Worm (Caenorhabditis elegans) whole organism, L1 larva: ENCODE results near the gene W02H3.1.
A peak's percentile ranks its signal among the peaks of the same experiment; 100 is the strongest.

Source experiments
- C16A3.4 ChIP-seq: fragments of 150-350 bp; optimal IDR thresholded peaks from 2 replicates; lab custom pipeline; 2014; ENCODE audit warnings: missing biosample characterization, missing genetic modification characterization
- F16B12.6 ChIP-seq: fragments of 150-350 bp; optimal IDR thresholded peaks from 2 replicates; lab custom pipeline; 2014; ENCODE audit warnings: missing biosample characterization, missing genetic modification characterization
- aha-1 ChIP-seq: fragments of 150-350 bp; optimal IDR thresholded peaks from 2 replicates; lab custom pipeline; 2014; ENCODE audit warnings: missing biosample characterization, missing genetic modification characterization
- alr-1 ChIP-seq: fragments of 200-800 bp; sonication (Bioruptor generic); optimal IDR thresholded peaks from 2 replicates; lab custom pipeline; 2018; ENCODE audit warnings: borderline replicate concordance, mild to moderate bottlenecking, missing genetic modification characterization, missing compliant biosample characterization
- ceh-8 ChIP-seq: fragments of 200-800 bp; sonication (Bioruptor generic); optimal IDR thresholded peaks from 2 replicates; lab custom pipeline; 2018; ENCODE audit warnings: mild to moderate bottlenecking, missing genetic modification characterization, moderate library complexity, missing compliant biosample characterization
- ceh-82 ChIP-seq, 3 experiments: fragments of 150-350 bp in 1 of 3; sonication (generic microtip) in 2 of 3; optimal IDR thresholded peaks; 2 replicates each; lab custom pipeline; 2014 to 2017; ENCODE audit warnings: missing biosample characterization in 3 of 3, missing genetic modification characterization in 3 of 3
- ceh-90 ChIP-seq: sonication (generic microtip); optimal IDR thresholded peaks from 2 replicates; lab custom pipeline; 2016; ENCODE audit warnings: missing genetic modification characterization, missing compliant biosample characterization
- ces-1 ChIP-seq: fragments of 150-350 bp; optimal IDR thresholded peaks from 2 replicates; lab custom pipeline; 2014; ENCODE audit warnings: missing biosample characterization, missing genetic modification reagents, missing genetic modification characterization
- dpl-1 ChIP-seq, 3 experiments: fragments of 150-350 bp in 2 of 3; sonication (generic microtip) in 1 of 3; optimal IDR thresholded peaks; 2 replicates each; lab custom pipeline; 2014 to 2017; ENCODE audit warnings: missing biosample characterization in 3 of 3, missing genetic modification characterization in 3 of 3, missing genetic modification reagents in 3 of 3
- efl-1 ChIP-seq, 4 experiments: fragments of 150-350 bp; optimal IDR thresholded peaks in 3 of 4; peaks in 1 of 4; 1 replicate in 1 of 4; 2 replicates in 3 of 4; lab custom pipeline; 2014; ENCODE audit warnings: missing biosample characterization in 2 of 4, missing genetic modification characterization in 2 of 4, missing genetic modification reagents in 2 of 4
- egl-13 ChIP-seq: sonication (generic microtip); optimal IDR thresholded peaks from 2 replicates; lab custom pipeline; 2016; ENCODE audit warnings: missing genotype, missing genetic modification reagents, missing genetic modification characterization, missing compliant biosample characterization
- fkh-10 ChIP-seq: sonication (generic microtip); optimal IDR thresholded peaks from 2 replicates; lab custom pipeline; 2017; ENCODE audit warnings: missing biosample characterization, missing genetic modification reagents, missing genetic modification characterization
- fkh-4 ChIP-seq: sonication (generic microtip); optimal IDR thresholded peaks from 2 replicates; lab custom pipeline; 2016; ENCODE audit warnings: missing compliant biosample characterization, missing genetic modification characterization, borderline replicate concordance
- fkh-8 ChIP-seq: sonication (generic microtip); optimal IDR thresholded peaks from 2 replicates; lab custom pipeline; 2016; ENCODE audit warnings: mild to moderate bottlenecking, missing genetic modification characterization, missing compliant biosample characterization
- hlh-4 ChIP-seq: sonication (generic microtip); optimal IDR thresholded peaks from 2 replicates; lab custom pipeline; 2016; ENCODE audit warnings: mild to moderate bottlenecking, missing genetic modification characterization, missing compliant biosample characterization
- lin-14 ChIP-seq: fragments of 200-800 bp; sonication (Bioruptor generic); optimal IDR thresholded peaks from 2 replicates; lab custom pipeline; 2018; ENCODE audit warnings: mild to moderate bottlenecking, missing genetic modification characterization, moderate library complexity, missing compliant biosample characterization
- lin-15B ChIP-seq: fragments of 150-350 bp; sonication (generic microtip); optimal IDR thresholded peaks from 3 replicates; lab custom pipeline; 2014; ENCODE audit warnings: missing biosample characterization, missing genetic modification characterization
- lin-39 ChIP-seq: fragments of 150-350 bp; optimal IDR thresholded peaks from 2 replicates; lab custom pipeline; 2014; ENCODE audit warnings: missing biosample characterization, missing genetic modification reagents, missing genetic modification characterization
- lir-3 ChIP-seq: sonication (generic microtip); optimal IDR thresholded peaks from 2 replicates; lab custom pipeline; 2016; ENCODE audit warnings: mild to moderate bottlenecking, missing genetic modification characterization, moderate library complexity, missing compliant biosample characterization; ENCODE audit not compliant: poor library complexity
- lsy-2 ChIP-seq, 2 experiments: fragments of 150-350 bp; optimal IDR thresholded peaks; 2 replicates each; lab custom pipeline; 2014; ENCODE audit warnings: missing biosample characterization in 2 of 2, missing genetic modification characterization in 2 of 2
- mdl-1 ChIP-seq, 2 experiments: fragments of 150-350 bp; optimal IDR thresholded peaks; 2 replicates each; lab custom pipeline; 2014 to 2017; ENCODE audit warnings: missing biosample characterization in 2 of 2, missing genetic modification characterization in 2 of 2, inconsistent platforms in 1 of 2
- mef-2 ChIP-seq: fragments of 150-350 bp; optimal IDR thresholded peaks from 2 replicates; lab custom pipeline; 2014; ENCODE audit warnings: missing biosample characterization, missing genetic modification characterization
- nhr-47 ChIP-seq: sonication (generic microtip); optimal IDR thresholded peaks from 2 replicates; lab custom pipeline; 2016; ENCODE audit warnings: mild to moderate bottlenecking, missing genetic modification characterization, moderate library complexity, missing compliant biosample characterization
- pag-3 ChIP-seq: sonication (generic microtip); optimal IDR thresholded peaks from 2 replicates; lab custom pipeline; 2017; ENCODE audit warnings: missing genetic modification characterization, mild to moderate bottlenecking, missing compliant biosample characterization, antibody characterized with exemption, borderline replicate concordance; ENCODE audit not compliant: insufficient read depth
- pax-3 ChIP-seq: fragments of 200-800 bp; sonication (Bioruptor generic); optimal IDR thresholded peaks from 2 replicates; lab custom pipeline; 2018; ENCODE audit warnings: mild to moderate bottlenecking, missing genetic modification characterization, moderate library complexity, missing compliant biosample characterization
- pqm-1 ChIP-seq: sonication (generic microtip); optimal IDR thresholded peaks from 3 replicates; lab custom pipeline; 2017; ENCODE audit warnings: missing biosample characterization, missing genetic modification characterization
- rnt-1 ChIP-seq: sonication (generic microtip); optimal IDR thresholded peaks from 2 replicates; lab custom pipeline; 2016; ENCODE audit warnings: mild to moderate bottlenecking, missing genetic modification characterization, moderate library complexity, missing compliant biosample characterization
- skn-1 ChIP-seq: fragments of 150-350 bp; optimal IDR thresholded peaks from 2 replicates; lab custom pipeline; 2014; ENCODE audit warnings: missing biosample characterization, missing genetic modification characterization
- snu-23 ChIP-seq: sonication (generic microtip); optimal IDR thresholded peaks from 2 replicates; lab custom pipeline; 2016; ENCODE audit warnings: missing genetic modification characterization, missing compliant biosample characterization
- sptf-1 ChIP-seq: fragments of 150-350 bp; optimal IDR thresholded peaks from 2 replicates; lab custom pipeline; 2014; ENCODE audit warnings: missing biosample characterization, missing genetic modification characterization
- swsn-7 ChIP-seq: sonication (generic microtip); optimal IDR thresholded peaks from 2 replicates; lab custom pipeline; 2016; ENCODE audit warnings: missing genetic modification characterization, missing compliant biosample characterization
- tbx-2 ChIP-seq: sonication (generic microtip); optimal IDR thresholded peaks from 2 replicates; lab custom pipeline; 2016; ENCODE audit warnings: missing genetic modification characterization, missing compliant biosample characterization
- tlp-1 ChIP-seq: fragments of 150-350 bp; optimal IDR thresholded peaks from 2 replicates; lab custom pipeline; 2014; ENCODE audit warnings: missing biosample characterization, missing genetic modification characterization
- unc-62 ChIP-seq: fragments of 150-350 bp; optimal IDR thresholded peaks from 2 replicates; lab custom pipeline; 2014; ENCODE audit warnings: missing biosample characterization, missing genetic modification reagents, missing genetic modification characterization
- unc-86 ChIP-seq: sonication (generic microtip); optimal IDR thresholded peaks from 2 replicates; lab custom pipeline; 2016; ENCODE audit warnings: missing genetic modification characterization, missing compliant biosample characterization
- unc-98 ChIP-seq: fragments of 200-800 bp; sonication (Bioruptor generic); IDR thresholded peaks from 2 replicates; pipeline ENCODE4 v1.3.6; 2022; ENCODE audit warnings: missing genetic modification characterization, missing compliant biosample characterization
- vab-15 ChIP-seq: sonication (generic microtip); optimal IDR thresholded peaks from 2 replicates; lab custom pipeline; 2017; ENCODE audit warnings: missing genotype, mild to moderate bottlenecking, missing genetic modification characterization, missing compliant biosample characterization
- xbp-1 ChIP-seq: sonication (generic microtip); optimal IDR thresholded peaks from 2 replicates; lab custom pipeline; 2016; ENCODE audit warnings: missing genetic modification characterization, missing compliant biosample characterization
- zip-4 ChIP-seq: fragments of 200-800 bp; sonication (Bioruptor generic); optimal IDR thresholded peaks from 2 replicates; lab custom pipeline; 2018; ENCODE audit warnings: mild to moderate bottlenecking, missing genetic modification characterization, moderate library complexity, missing compliant biosample characterization

The W02H3.1 gene

ce11 chrX:11072701-11073100, 32.6 kb downstream of the W02H3.1 start:
- TF ChIP-seq mef-2 (tag; lab: Kevin White, UChicago): no peak
- TF ChIP-seq pqm-1: no peak
- TF ChIP-seq skn-1: no peak
- no peak for TF ChIP-seq unc-98 (GFP tag; lab: Robert Waterston, UW)
- no peak for TF ChIP-seq mdl-1 (tag; optimal IDR thresholded peaks at IDR 0.05; lab: Kevin White, UChicago)
- no peak for TF ChIP-seq ceh-82 (tag; optimal IDR thresholded peaks at IDR 0.05; lab: Kevin White, UChicago)
- TF ChIP-seq ceh-8 (GFP tag; lab: Kevin White, UChicago): no peak
- peak in 1 of 2 experiments; percentile 2 for TF ChIP-seq lsy-2 (tag; optimal IDR thresholded peaks at IDR 0.05; lab: Kevin White, UChicago)
- TF ChIP-seq snu-23: no peak
- TF ChIP-seq unc-62 (GFP tag; lab: Kevin White, UChicago): no peak
- peak; percentile 77 for TF ChIP-seq F16B12.6 (tag; lab: Kevin White, UChicago)
- no peak for TF ChIP-seq lin-15B (tag; lab: Kevin White, UChicago)
- TF ChIP-seq pax-3: no peak
- no peak for TF ChIP-seq nhr-47 (tag; lab: Kevin White, UChicago)
- no peak for TF ChIP-seq efl-1 (optimal IDR thresholded peaks at IDR 0.05; lab: Kevin White, UChicago)
- peak in 1 of 2 experiments; percentile 59 for TF ChIP-seq efl-1 (GFP tag; optimal IDR thresholded peaks at IDR 0.05 in 1 of 2; lab: Kevin White, UChicago)
- TF ChIP-seq ceh-90: no peak
- no peak for TF ChIP-seq zip-4
- TF ChIP-seq rnt-1: no peak
- no peak for TF ChIP-seq lin-14 (GFP tag; lab: Kevin White, UChicago)
- no peak for TF ChIP-seq unc-86 (tag; lab: Kevin White, UChicago)
- TF ChIP-seq aha-1: no peak
- TF ChIP-seq hlh-4 (tag; lab: Kevin White, UChicago): no peak
- no peak for TF ChIP-seq vab-15 (tag; lab: Kevin White, UChicago)

ce11 chrX:11068334-11068733, 36.9 kb downstream of the W02H3.1 start, which contains the start of gene apt-9:
TSS of gene apt-9 (plus strand) at chrX:11068527.
- no peak for TF ChIP-seq lin-39 (tag; lab: Kevin White, UChicago)
- TF ChIP-seq fkh-8 (tag; lab: Kevin White, UChicago): peak; percentile 55
- TF ChIP-seq lir-3 (tag; lab: Kevin White, UChicago): no peak
- no peak for TF ChIP-seq lin-15B (tag; lab: Kevin White, UChicago)
- TF ChIP-seq egl-13 (tag; lab: Kevin White, UChicago): no peak
- TF ChIP-seq vab-15 (tag; lab: Kevin White, UChicago): no peak
- TF ChIP-seq swsn-7 (tag; lab: Kevin White, UChicago): peak; percentile 1
- no peak for TF ChIP-seq pag-3 (tag; lab: Kevin White, UChicago)
- no peak for TF ChIP-seq tbx-2 (tag; lab: Kevin White, UChicago)
- TF ChIP-seq dpl-1 (GFP tag; optimal IDR thresholded peaks at IDR 0.05; lab: Kevin White, UChicago): no peak
- no peak for TF ChIP-seq sptf-1 (tag; lab: Kevin White, UChicago)
- TF ChIP-seq fkh-4 (tag; lab: Kevin White, UChicago): no peak
- no peak for TF ChIP-seq tlp-1
- peak; percentile 56 for TF ChIP-seq fkh-10 (GFP tag; lab: Kevin White, UChicago)
- no peak for TF ChIP-seq ces-1 (GFP tag; lab: Kevin White, UChicago)
- no peak for TF ChIP-seq xbp-1
- TF ChIP-seq alr-1 (tag; lab: Kevin White, UChicago): no peak
- peak in 1 of 3 experiments; percentile 51 for TF ChIP-seq ceh-82 (tag; optimal IDR thresholded peaks at IDR 0.05; lab: Kevin White, UChicago)
- TF ChIP-seq snu-23: no peak
- TF ChIP-seq nhr-47 (tag; lab: Kevin White, UChicago): no peak
- peak; percentile 82 for TF ChIP-seq lin-14 (GFP tag; lab: Kevin White, UChicago)
- no peak for TF ChIP-seq C16A3.4 (tag; lab: Kevin White, UChicago)
- TF ChIP-seq, all 84 proteins: peak for 5
